Worm (Caenorhabditis elegans) whole organism, L2 larva: Measurements from ENCODE around the gene pno-1.

Source experiments
- C34F6.9 ChIP-seq: fragments of 150-350 bp; optimal IDR thresholded peaks from 2 replicates; lab custom pipeline; 2014; ENCODE audit warnings: missing biosample characterization, missing genetic modification characterization
- F13H6.1 ChIP-seq: sonication (generic microtip); optimal IDR thresholded peaks from 2 replicates; lab custom pipeline; 2016; ENCODE audit warnings: missing genetic modification characterization, missing compliant biosample characterization
- R02D3.7 ChIP-seq: fragments of 150-350 bp; optimal IDR thresholded peaks from 2 replicates; lab custom pipeline; 2014; ENCODE audit warnings: missing biosample characterization, missing genetic modification characterization
- Y55F3AM.14 ChIP-seq: fragments of 200-800 bp; sonication (Bioruptor generic); optimal IDR thresholded peaks from 2 replicates; lab custom pipeline; 2018; ENCODE audit warnings: mild to moderate bottlenecking, missing genetic modification characterization, missing compliant biosample characterization
- ZK546.5 ChIP-seq: sonication (generic microtip); optimal IDR thresholded peaks from 2 replicates; lab custom pipeline; 2017; ENCODE audit warnings: missing biosample characterization, missing genetic modification characterization
- alr-1 ChIP-seq: fragments of 150-350 bp; optimal IDR thresholded peaks from 2 replicates; lab custom pipeline; 2014; ENCODE audit warnings: missing biosample characterization, missing genetic modification characterization
- aly-2 ChIP-seq: fragments of 150-350 bp; optimal IDR thresholded peaks from 2 replicates; lab custom pipeline; 2014; ENCODE audit warnings: missing biosample characterization, missing genetic modification characterization
- ama-1 ChIP-seq: fragments of 150-350 bp; optimal IDR thresholded peaks from 2 replicates; lab custom pipeline; 2018; ENCODE audit warnings: inconsistent platforms
- blmp-1 ChIP-seq: sonication (generic microtip); optimal IDR thresholded peaks from 2 replicates; lab custom pipeline; 2017; ENCODE audit warnings: missing genetic modification characterization, mild to moderate bottlenecking, missing compliant biosample characterization, antibody characterized with exemption, moderate library complexity; ENCODE audit not compliant: insufficient read depth
- ceh-16 ChIP-seq: fragments of 150-350 bp; optimal IDR thresholded peaks from 2 replicates; lab custom pipeline; 2014; ENCODE audit warnings: missing biosample characterization, missing genetic modification characterization
- crh-2 ChIP-seq: sonication (generic microtip); optimal IDR thresholded peaks from 2 replicates; lab custom pipeline; 2017; ENCODE audit warnings: missing biosample characterization, missing genetic modification characterization
- dmd-4 ChIP-seq: sonication (generic microtip); optimal IDR thresholded peaks from 2 replicates; lab custom pipeline; 2017; ENCODE audit warnings: missing biosample characterization, missing genetic modification characterization
- egl-27 ChIP-seq: sonication (generic microtip); optimal IDR thresholded peaks from 3 replicates; lab custom pipeline; 2017; ENCODE audit warnings: missing biosample characterization, missing genetic modification reagents, missing genetic modification characterization
- elt-1 ChIP-seq: fragments of 150-350 bp; optimal IDR thresholded peaks from 2 replicates; lab custom pipeline; 2014; ENCODE audit warnings: missing biosample characterization, missing genetic modification characterization
- elt-3 ChIP-seq: sonication (generic microtip); optimal IDR thresholded peaks from 2 replicates; lab custom pipeline; 2017; ENCODE audit warnings: missing biosample characterization, missing genetic modification characterization
- fos-1 ChIP-seq: fragments of 150-350 bp; optimal IDR thresholded peaks from 2 replicates; lab custom pipeline; 2014; ENCODE audit warnings: missing biosample characterization, missing genetic modification characterization
- gmeb-1 ChIP-seq: fragments of 150-350 bp; optimal IDR thresholded peaks from 2 replicates; lab custom pipeline; 2014; ENCODE audit warnings: missing biosample characterization, missing genetic modification characterization
- lin-11 ChIP-seq: fragments of 150-350 bp; sonication (generic microtip); optimal IDR thresholded peaks from 2 replicates; lab custom pipeline; 2014; ENCODE audit warnings: missing biosample characterization, missing genetic modification characterization, inconsistent platforms, mixed read lengths
- lin-39 ChIP-seq: fragments of 150-350 bp; optimal IDR thresholded peaks from 2 replicates; lab custom pipeline; 2014; ENCODE audit warnings: missing biosample characterization, missing genetic modification reagents, missing genetic modification characterization
- lsy-2 ChIP-seq, 2 experiments: fragments of 150-350 bp in 1 of 2; sonication (generic microtip) in 1 of 2; optimal IDR thresholded peaks; 2 replicates each; lab custom pipeline; 2014 to 2017; ENCODE audit warnings: missing biosample characterization in 2 of 2, missing genetic modification characterization in 2 of 2
- mab-5 ChIP-seq: fragments of 150-350 bp; optimal IDR thresholded peaks from 2 replicates; lab custom pipeline; 2014; ENCODE audit warnings: missing biosample characterization, missing genetic modification characterization
- mbf-1 ChIP-seq: sonication (generic microtip); optimal IDR thresholded peaks from 2 replicates; lab custom pipeline; 2017; ENCODE audit warnings: missing biosample characterization, missing genetic modification characterization
- mdl-1 ChIP-seq, 2 experiments: fragments of 150-350 bp in 1 of 2; sonication (generic microtip) in 1 of 2; optimal IDR thresholded peaks; 2 replicates each; lab custom pipeline; 2017; ENCODE audit warnings: missing biosample characterization in 2 of 2, missing genetic modification characterization in 2 of 2
- nhr-10 ChIP-seq: sonication (generic microtip); optimal IDR thresholded peaks from 2 replicates; lab custom pipeline; 2017; ENCODE audit warnings: missing biosample characterization, missing genetic modification characterization
- nhr-11 ChIP-seq: fragments of 150-350 bp; optimal IDR thresholded peaks from 2 replicates; lab custom pipeline; 2014; ENCODE audit warnings: missing biosample characterization, missing genetic modification characterization
- nhr-12 ChIP-seq: fragments of 150-350 bp; optimal IDR thresholded peaks from 2 replicates; lab custom pipeline; 2014; ENCODE audit warnings: missing biosample characterization, missing genetic modification characterization
- nhr-129 ChIP-seq: fragments of 150-350 bp; optimal IDR thresholded peaks from 2 replicates; lab custom pipeline; 2014; ENCODE audit warnings: missing biosample characterization, missing genetic modification characterization
- nhr-21 ChIP-seq: fragments of 150-350 bp; optimal IDR thresholded peaks from 2 replicates; lab custom pipeline; 2014; ENCODE audit warnings: missing biosample characterization, missing genetic modification characterization
- nhr-23 ChIP-seq: fragments of 150-350 bp; optimal IDR thresholded peaks from 2 replicates; lab custom pipeline; 2014; ENCODE audit warnings: missing biosample characterization, missing genetic modification reagents, missing genetic modification characterization
- nhr-25 ChIP-seq: fragments of 150-350 bp; sonication (generic microtip); optimal IDR thresholded peaks from 3 replicates; lab custom pipeline; 2014; ENCODE audit warnings: missing biosample characterization, missing genetic modification characterization
- nhr-6 ChIP-seq: fragments of 150-350 bp; optimal IDR thresholded peaks from 2 replicates; lab custom pipeline; 2014; ENCODE audit warnings: missing biosample characterization, missing genetic modification characterization
- nhr-77 ChIP-seq: fragments of 150-350 bp; optimal IDR thresholded peaks from 2 replicates; lab custom pipeline; 2014; ENCODE audit warnings: missing biosample characterization, missing genetic modification characterization
- peb-1 ChIP-seq: fragments of 150-350 bp; optimal IDR thresholded peaks from 2 replicates; lab custom pipeline; 2014; ENCODE audit warnings: missing biosample characterization, missing genetic modification characterization
- sem-4 ChIP-seq: fragments of 150-350 bp; optimal IDR thresholded peaks from 2 replicates; lab custom pipeline; 2014; ENCODE audit warnings: missing biosample characterization, missing genetic modification reagents, missing genetic modification characterization
- skn-1 ChIP-seq: sonication (generic microtip); optimal IDR thresholded peaks from 2 replicates; lab custom pipeline; 2017; ENCODE audit warnings: missing biosample characterization, missing genetic modification characterization
- sma-9 ChIP-seq, 2 experiments: fragments of 150-350 bp in 1 of 2; sonication (generic microtip) in 1 of 2; optimal IDR thresholded peaks; 2 replicates each; lab custom pipeline; 2014 to 2016; ENCODE audit warnings: missing genetic modification characterization in 2 of 2, mild to moderate bottlenecking in 1 of 2, missing biosample characterization in 1 of 2, missing compliant biosample characterization in 1 of 2, missing genetic modification reagents in 1 of 2, moderate library complexity in 1 of 2
- snpc-4 ChIP-seq: fragments of 150-350 bp; optimal IDR thresholded peaks from 2 replicates; lab custom pipeline; 2014; ENCODE audit warnings: missing biosample characterization, missing genetic modification characterization
- unc-39 ChIP-seq: fragments of 150-350 bp; optimal IDR thresholded peaks from 2 replicates; lab custom pipeline; 2014; ENCODE audit warnings: missing biosample characterization, missing genetic modification characterization
- unc-55 ChIP-seq: fragments of 150-350 bp; sonication (generic microtip); optimal IDR thresholded peaks from 3 replicates; lab custom pipeline; 2014; ENCODE audit warnings: missing biosample characterization, missing genetic modification reagents, missing genetic modification characterization
- unc-62 ChIP-seq: fragments of 150-350 bp; optimal IDR thresholded peaks from 2 replicates; lab custom pipeline; 2014; ENCODE audit warnings: missing biosample characterization, missing genetic modification reagents, missing genetic modification characterization
- zag-1 ChIP-seq: fragments of 150-350 bp; optimal IDR thresholded peaks from 2 replicates; lab custom pipeline; 2014; ENCODE audit warnings: missing biosample characterization, missing genetic modification characterization
- ztf-1 ChIP-seq: fragments of 200-800 bp; sonication (Bioruptor generic); conservative IDR thresholded peaks from 2 replicates; pipeline ENCODE4 v1.3.6; 2022; ENCODE audit warnings: missing genetic modification characterization, missing compliant biosample characterization
- ztf-11 ChIP-seq: sonication (generic microtip); optimal IDR thresholded peaks from 2 replicates; lab custom pipeline; 2017; ENCODE audit warnings: missing biosample characterization, missing genetic modification characterization

The pno-1 gene

ce11 chrII:9774653-9775052 is 32.0 kb upstream of the pno-1 start (continued):
- TF ChIP-seq nhr-10 (tag; lab: Kevin White, UChicago) (no peak), nhr-129 (peak; percentile 43), snpc-4 (peak; percentile 29), unc-55 (peak; percentile 41), mbf-1 (tag; lab: Kevin White, UChicago) (no peak), gmeb-1 (tag; lab: Kevin White, UChicago) (peak; percentile 45), skn-1 (tag; lab: Kevin White, UChicago) (no peak), mdl-1 (tag; optimal IDR thresholded peaks at IDR 0.05; lab: Kevin White, UChicago) (no peak), unc-39 (tag; lab: Kevin White, UChicago) (no peak), unc-62 (GFP tag; lab: Kevin White, UChicago) (no peak), F13H6.1 (tag; lab: Kevin White, UChicago) (peak; percentile 49), ztf-1 (no peak), nhr-77 (tag; lab: Kevin White, UChicago) (no peak), nhr-23 (tag; lab: Kevin White, UChicago) (no peak), nhr-12 (tag; lab: Kevin White, UChicago) (no peak), sem-4 (tag; lab: Kevin White, UChicago) (peak; percentile 47), lin-39 (no peak), sma-9 (GFP tag; optimal IDR thresholded peaks at IDR 0.05; lab: Kevin White, UChicago) (peak; percentile 74), sma-9 (tag; optimal IDR thresholded peaks at IDR 0.05; lab: Kevin White, UChicago) (no peak), elt-3 (no peak), crh-2 (tag; lab: Kevin White, UChicago) (peak; percentile 59), nhr-21 (tag; lab: Kevin White, UChicago) (peak; percentile 67), nhr-25 (tag; lab: Kevin White, UChicago) (peak; percentile 6), nhr-11 (no peak), C34F6.9 (peak; percentile 4), zag-1 (no peak), ama-1 (no peak), R02D3.7 (tag; lab: Kevin White, UChicago) (peak; percentile 3)

- TF ChIP-seq elt-3 (no peak), nhr-129 (peak; percentile 31), ama-1 (no peak), unc-55 (no peak), sma-9 (GFP tag; optimal IDR thresholded peaks at IDR 0.05; lab: Kevin White, UChicago) (peak; percentile 1), sma-9 (tag; optimal IDR thresholded peaks at IDR 0.05; lab: Kevin White, UChicago) (no peak), mab-5 (tag; lab: Kevin White, UChicago) (no peak), egl-27 (tag; lab: Kevin White, UChicago) (no peak)
- TF ChIP-seq, all 48 proteins: peak for 2
Measured at ce11 chrII:9773892-9774581, 31.4 kb upstream of the pno-1 start, which contains the start of gene ZK1321.4. Gene ZK1321.4, minus strand, starts transcription at chrII:9773942.

ce11 chrII:9769797-9770520 is 27.3 kb upstream of the pno-1 start, which contains the start of gene aqp-10:
Gene aqp-10, minus strand, starts transcription at chrII:9769847.
- TF ChIP-seq mbf-1 (tag; lab: Kevin White, UChicago) = no peak
- peak; percentile 81 for TF ChIP-seq crh-2 (tag; lab: Kevin White, UChicago)
- no peak for TF ChIP-seq egl-27 (tag; lab: Kevin White, UChicago)
- no peak for TF ChIP-seq alr-1 (tag; lab: Kevin White, UChicago)
- TF ChIP-seq F13H6.1 (tag; lab: Kevin White, UChicago) = peak; percentile 63
- TF ChIP-seq fos-1 = peak; percentile 75
- TF ChIP-seq lin-11 (tag; lab: Kevin White, UChicago) = no peak
- TF ChIP-seq nhr-6 = no peak
- no peak for TF ChIP-seq nhr-11
- TF ChIP-seq elt-1 (tag; lab: Kevin White, UChicago) = no peak
- TF ChIP-seq ztf-1 = no peak
- TF ChIP-seq ZK546.5 (tag; lab: Kevin White, UChicago) = no peak
- TF ChIP-seq lin-39 = no peak
- no peak for TF ChIP-seq nhr-10 (tag; lab: Kevin White, UChicago)
- no peak for TF ChIP-seq unc-39 (tag; lab: Kevin White, UChicago)
- no peak for TF ChIP-seq blmp-1 (tag; lab: Kevin White, UChicago)
- TF ChIP-seq unc-62 (GFP tag; lab: Kevin White, UChicago) = no peak
- TF ChIP-seq mab-5 (tag; lab: Kevin White, UChicago) = no peak
- no peak for TF ChIP-seq skn-1 (tag; lab: Kevin White, UChicago)
- TF ChIP-seq peb-1 (tag; lab: Kevin White, UChicago) = no peak
- TF ChIP-seq nhr-129 = peak; percentile 29
- TF ChIP-seq ceh-16 (tag; lab: Kevin White, UChicago) = no peak
- TF ChIP-seq aly-2 (tag; lab: Kevin White, UChicago) = no peak
- TF ChIP-seq dmd-4 (tag; lab: Kevin White, UChicago) = no peak
- TF ChIP-seq R02D3.7 (tag; lab: Kevin White, UChicago) = no peak
- TF ChIP-seq ztf-11 = no peak
- no peak for TF ChIP-seq elt-3
- peak; percentile 71 for TF ChIP-seq sma-9 (GFP tag; optimal IDR thresholded peaks at IDR 0.05; lab: Kevin White, UChicago)
- TF ChIP-seq sma-9 (tag; optimal IDR thresholded peaks at IDR 0.05; lab: Kevin White, UChicago) = no peak
- TF ChIP-seq sem-4 (tag; lab: Kevin White, UChicago) = peak; percentile 1
- TF ChIP-seq nhr-12 (tag; lab: Kevin White, UChicago) = no peak
- TF ChIP-seq nhr-25 (tag; lab: Kevin White, UChicago) = peak; percentile 23
- peak; percentile 53 for TF ChIP-seq C34F6.9
- TF ChIP-seq lsy-2 (tag; optimal IDR thresholded peaks at IDR 0.05; lab: Kevin White, UChicago) = peak; percentile 45 to 76
- no peak for TF ChIP-seq ama-1
- no peak for TF ChIP-seq snpc-4
- TF ChIP-seq nhr-77 (tag; lab: Kevin White, UChicago) = no peak
- TF ChIP-seq Y55F3AM.14 (GFP tag; lab: Kevin White, UChicago) = no peak
